Worm (Caenorhabditis elegans) whole organism, L4 larva: ENCODE results near the gene ndub-3.

Source experiments
- D1046.2 ChIP-seq: fragments of 200-800 bp; sonication (Bioruptor generic); IDR thresholded peaks from 2 replicates; pipeline ENCODE4 v1.3.6; 2022; ENCODE audit warnings: missing genetic modification characterization, missing compliant biosample characterization
- F10B5.3 ChIP-seq: sonication (generic microtip); optimal IDR thresholded peaks from 2 replicates; lab custom pipeline; 2016; ENCODE audit warnings: mild to moderate bottlenecking, missing genetic modification characterization, missing compliant biosample characterization
- F37D6.2 ChIP-seq: sonication (generic microtip); optimal IDR thresholded peaks from 2 replicates; lab custom pipeline; 2016; ENCODE audit warnings: mild to moderate bottlenecking, missing genetic modification characterization, missing compliant biosample characterization
- F49E8.2 ChIP-seq: sonication (generic microtip); optimal IDR thresholded peaks from 2 replicates; lab custom pipeline; 2016; ENCODE audit warnings: missing compliant biosample characterization, mild to moderate bottlenecking, missing genetic modification characterization, borderline replicate concordance
- T20F7.1 ChIP-seq: fragments of 200-800 bp; sonication (Bioruptor generic); optimal IDR thresholded peaks from 2 replicates; lab custom pipeline; 2018; ENCODE audit warnings: mild to moderate bottlenecking, missing genetic modification characterization, missing compliant biosample characterization
- Y105C5A.15 ChIP-seq: fragments of 200-800 bp; sonication (Bioruptor generic); IDR thresholded peaks from 2 replicates; pipeline ENCODE4 v1.3.6; 2022; ENCODE audit warnings: missing genetic modification characterization, missing compliant biosample characterization
- Y5F2A.4 ChIP-seq: fragments of 200-800 bp; sonication (Bioruptor generic); optimal IDR thresholded peaks from 2 replicates; lab custom pipeline; 2018; ENCODE audit warnings: mild to moderate bottlenecking, missing genetic modification characterization, missing compliant biosample characterization
- ZK337.2 ChIP-seq: fragments of 200-800 bp; sonication (Bioruptor generic); IDR thresholded peaks from 2 replicates; pipeline ENCODE4 v1.3.6; 2022; ENCODE audit warnings: missing genetic modification reagents, missing genetic modification characterization, missing compliant biosample characterization
- ZK546.5 ChIP-seq, 2 experiments: sonication (generic microtip); optimal IDR thresholded peaks; 2 replicates each; lab custom pipeline; 2017; ENCODE audit warnings: missing biosample characterization in 2 of 2, missing genetic modification characterization in 2 of 2
- aha-1 ChIP-seq: fragments of 150-350 bp; peaks from one replicate; lab custom pipeline; 2014; ENCODE audit warnings: missing biosample characterization, missing genetic modification characterization
- ceh-20 ChIP-seq: fragments of 200-800 bp; sonication (Bioruptor generic); IDR thresholded peaks from 2 replicates; pipeline ENCODE4 v1.3.6; 2022; ENCODE audit warnings: missing genetic modification reagents, missing genetic modification characterization, missing compliant biosample characterization
- ceh-32 ChIP-seq: sonication (generic microtip); optimal IDR thresholded peaks from 2 replicates; lab custom pipeline; 2016; ENCODE audit warnings: mild to moderate bottlenecking, missing genetic modification characterization, missing compliant biosample characterization; ENCODE audit not compliant: poor library complexity
- ceh-44 ChIP-seq: fragments of 200-800 bp; sonication (Bioruptor generic); IDR thresholded peaks from 2 replicates; pipeline ENCODE4 v1.3.6; 2022; ENCODE audit warnings: missing genetic modification reagents, missing genetic modification characterization, missing compliant biosample characterization
- ceh-62 ChIP-seq: sonication (generic microtip); optimal IDR thresholded peaks from 2 replicates; lab custom pipeline; 2017; ENCODE audit warnings: missing biosample characterization, missing genetic modification characterization
- ceh-82 ChIP-seq: sonication (generic microtip); optimal IDR thresholded peaks from 2 replicates; lab custom pipeline; 2017; ENCODE audit warnings: missing biosample characterization, missing genetic modification characterization
- ces-1 ChIP-seq: fragments of 150-350 bp; sonication (generic microtip); optimal IDR thresholded peaks from 4 replicates; lab custom pipeline; 2014; ENCODE audit warnings: missing biosample characterization, missing genetic modification reagents, missing genetic modification characterization
- daf-19 ChIP-seq: fragments of 200-800 bp; sonication (Bioruptor generic); conservative IDR thresholded peaks from 2 replicates; pipeline ENCODE4 v1.3.6; 2022; ENCODE audit warnings: missing genetic modification characterization, missing compliant biosample characterization
- daf-8 ChIP-seq: fragments of 200-800 bp; sonication (Bioruptor generic); IDR thresholded peaks from 2 replicates; pipeline ENCODE4 v1.3.6; 2022; ENCODE audit warnings: missing genetic modification characterization, missing compliant biosample characterization
- dmd-8 ChIP-seq: fragments of 200-800 bp; sonication (Bioruptor generic); IDR thresholded peaks from 2 replicates; pipeline ENCODE4 v1.3.6; 2022; ENCODE audit warnings: missing genetic modification characterization, missing compliant biosample characterization
- dve-1 ChIP-seq: sonication (generic microtip); optimal IDR thresholded peaks from 2 replicates; lab custom pipeline; 2017; ENCODE audit warnings: antibody characterized with exemption, mild to moderate bottlenecking, missing genetic modification characterization, missing compliant biosample characterization; ENCODE audit not compliant: insufficient read depth
- gei-8 ChIP-seq: fragments of 200-800 bp; sonication (Bioruptor generic); optimal IDR thresholded peaks from 2 replicates; lab custom pipeline; 2018; ENCODE audit warnings: mild to moderate bottlenecking, missing genetic modification characterization, missing compliant biosample characterization
- hlh-11 ChIP-seq: fragments of 200-800 bp; sonication (Bioruptor generic); optimal IDR thresholded peaks from 2 replicates; lab custom pipeline; 2018; ENCODE audit warnings: mild to moderate bottlenecking, missing genetic modification characterization, missing compliant biosample characterization
- hlh-30 ChIP-seq: sonication (generic microtip); optimal IDR thresholded peaks from 2 replicates; lab custom pipeline; 2017; ENCODE audit warnings: antibody characterized with exemption, mild to moderate bottlenecking, missing genetic modification characterization, missing compliant biosample characterization; ENCODE audit not compliant: insufficient read depth
- lin-13 ChIP-seq: fragments of 150-350 bp; optimal IDR thresholded peaks from 2 replicates; lab custom pipeline; 2014; ENCODE audit warnings: missing biosample characterization, missing genetic modification reagents, missing genetic modification characterization
- lin-15B ChIP-seq: fragments of 150-350 bp; sonication (generic microtip); optimal IDR thresholded peaks from 3 replicates; lab custom pipeline; 2014; ENCODE audit warnings: missing biosample characterization, missing genetic modification characterization
- lsy-2 ChIP-seq, 2 experiments: fragments of 150-350 bp in 1 of 2; sonication (generic microtip) in 1 of 2; optimal IDR thresholded peaks; 2 replicates each; lab custom pipeline; 2014 to 2017; ENCODE audit warnings: missing biosample characterization in 2 of 2, missing genetic modification characterization in 2 of 2
- mdl-1 ChIP-seq, 2 experiments: fragments of 150-350 bp in 1 of 2; sonication (generic microtip) in 1 of 2; optimal IDR thresholded peaks; 2 replicates each; lab custom pipeline; 2014 to 2017; ENCODE audit warnings: missing biosample characterization in 2 of 2, missing genetic modification characterization in 2 of 2
- mep-1 ChIP-seq: fragments of 150-350 bp; sonication (generic microtip); optimal IDR thresholded peaks from 3 replicates; lab custom pipeline; 2014; ENCODE audit warnings: missing biosample characterization, missing genetic modification characterization
- mxl-2 ChIP-seq: fragments of 200-800 bp; sonication (Bioruptor generic); conservative IDR thresholded peaks from 2 replicates; pipeline ENCODE4 v1.3.6; 2022; ENCODE audit warnings: missing genetic modification reagents, missing genetic modification characterization, missing compliant biosample characterization
- mxl-3 ChIP-seq: fragments of 200-800 bp; sonication (Bioruptor generic); optimal IDR thresholded peaks from 2 replicates; lab custom pipeline; 2018; ENCODE audit warnings: mild to moderate bottlenecking, missing genetic modification characterization, missing compliant biosample characterization
- nhr-11 ChIP-seq: fragments of 150-350 bp; optimal IDR thresholded peaks from 2 replicates; lab custom pipeline; 2014; ENCODE audit warnings: missing biosample characterization, missing genetic modification characterization
- nhr-111 ChIP-seq: fragments of 200-800 bp; sonication (Bioruptor generic); optimal IDR thresholded peaks from 2 replicates; lab custom pipeline; 2018; ENCODE audit warnings: mild to moderate bottlenecking, missing genetic modification characterization, missing compliant biosample characterization
- nhr-237 ChIP-seq: sonication (generic microtip); optimal IDR thresholded peaks from 2 replicates; lab custom pipeline; 2017; ENCODE audit warnings: missing biosample characterization, missing genetic modification characterization
- nhr-28 ChIP-seq: fragments of 150-350 bp; optimal IDR thresholded peaks from 2 replicates; lab custom pipeline; 2014; ENCODE audit warnings: missing biosample characterization, missing genetic modification characterization
- nhr-41 ChIP-seq: fragments of 200-800 bp; sonication (Bioruptor generic); IDR thresholded peaks from 2 replicates; pipeline ENCODE4 v1.3.6; 2022; ENCODE audit warnings: missing genetic modification reagents, missing genetic modification characterization, missing compliant biosample characterization
- nhr-76 ChIP-seq: fragments of 150-350 bp; optimal IDR thresholded peaks from 2 replicates; lab custom pipeline; 2014; ENCODE audit warnings: missing biosample characterization, missing genetic modification characterization
- nhr-77 ChIP-seq: fragments of 150-350 bp; optimal IDR thresholded peaks from 2 replicates; lab custom pipeline; 2014; ENCODE audit warnings: missing biosample characterization, missing genetic modification characterization
- pha-4 ChIP-seq, 2 experiments: fragments of 150-350 bp in 1 of 2; fragments of 200-800 bp in 1 of 2; sonication (Bioruptor generic) in 1 of 2; IDR thresholded peaks in 1 of 2; optimal IDR thresholded peaks in 1 of 2; 2 replicates each; pipeline versions ENCODE4 v1.3.6 to Lab custom; 2014 to 2022; ENCODE audit warnings: missing genetic modification characterization in 2 of 2, missing genetic modification reagents in 2 of 2, missing biosample characterization in 1 of 2, missing compliant biosample characterization in 1 of 2
- rbr-2 ChIP-seq: sonication (generic microtip); optimal IDR thresholded peaks from 2 replicates; lab custom pipeline; 2016; ENCODE audit warnings: missing genotype, missing genetic modification characterization, missing compliant biosample characterization
- skn-1 ChIP-seq: fragments of 150-350 bp; optimal IDR thresholded peaks from 2 replicates; lab custom pipeline; 2014; ENCODE audit warnings: missing biosample characterization, missing genetic modification characterization
- snpc-4 ChIP-seq: fragments of 150-350 bp; optimal IDR thresholded peaks from 2 replicates; lab custom pipeline; 2014; ENCODE audit warnings: missing biosample characterization, missing genetic modification characterization
- spr-3 ChIP-seq: fragments of 200-800 bp; sonication (Bioruptor generic); optimal IDR thresholded peaks from 2 replicates; lab custom pipeline; 2018; ENCODE audit warnings: mild to moderate bottlenecking, missing genetic modification characterization, missing compliant biosample characterization
- unc-39 ChIP-seq: sonication (generic microtip); optimal IDR thresholded peaks from 2 replicates; lab custom pipeline; 2017; ENCODE audit warnings: missing biosample characterization, missing genetic modification characterization
- zag-1 ChIP-seq: fragments of 150-350 bp; optimal IDR thresholded peaks from 2 replicates; lab custom pipeline; 2014; ENCODE audit warnings: missing biosample characterization, missing genetic modification characterization
- zfp-3 ChIP-seq: fragments of 200-800 bp; sonication (Bioruptor generic); conservative IDR thresholded peaks from 2 replicates; pipeline ENCODE4 v1.3.6; 2022; ENCODE audit warnings: missing genetic modification reagents, missing genetic modification characterization, missing compliant biosample characterization
- zip-2 ChIP-seq: fragments of 150-350 bp; optimal IDR thresholded peaks from 2 replicates; lab custom pipeline; 2014; ENCODE audit warnings: missing biosample characterization, missing genetic modification characterization
- ztf-11 ChIP-seq: fragments of 150-350 bp; optimal IDR thresholded peaks from 2 replicates; lab custom pipeline; 2014; ENCODE audit warnings: missing biosample characterization, missing genetic modification characterization

Gene ndub-3

DNA sequence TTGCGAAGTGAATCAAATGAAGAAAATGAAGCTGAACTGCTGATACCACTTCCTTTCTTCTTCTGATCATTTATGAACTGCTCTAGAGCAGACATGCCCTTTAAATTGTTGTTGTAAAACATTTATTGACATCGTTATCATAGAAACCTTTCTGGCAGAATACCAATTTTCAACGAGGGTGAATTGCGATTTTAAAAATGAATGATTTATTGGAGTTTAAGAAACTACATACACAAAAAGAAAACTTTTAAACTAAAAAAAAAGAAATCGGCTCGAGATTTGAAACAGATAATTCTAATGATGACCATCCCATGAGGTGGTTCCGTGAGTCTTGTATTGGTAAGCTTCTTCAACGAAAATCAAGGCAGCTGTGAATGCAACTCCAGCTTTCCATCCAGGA lies 641 bp downstream of the ndub-3 start, which contains the start of gene sftd-3:
Gene sftd-3, minus strand, starts transcription at position 101 of the 400 bp plus-strand sequence.
- TF ChIP-seq skn-1 (no peak), D1046.2 (GFP tag; lab: Robert Waterston, UW) (no peak), ceh-32 (tag; lab: Kevin White, UChicago) (no peak), dmd-8 (GFP tag; lab: Robert Waterston, UW) (no peak), daf-8 (GFP tag; lab: Robert Waterston, UW) (no peak), F37D6.2 (tag; lab: Kevin White, UChicago) (no peak), ceh-62 (tag; lab: Kevin White, UChicago) (no peak), mdl-1 (tag; optimal IDR thresholded peaks at IDR 0.05; lab: Kevin White, UChicago) (no peak), nhr-77 (tag; lab: Kevin White, UChicago) (no peak), lin-15B (tag; lab: Kevin White, UChicago) (no peak), mep-1 (tag; lab: Kevin White, UChicago) (no peak), ces-1 (GFP tag; lab: Kevin White, UChicago) (no peak), nhr-28 (tag; lab: Kevin White, UChicago) (no peak), nhr-237 (tag; lab: Kevin White, UChicago) (no peak), unc-39 (tag; lab: Kevin White, UChicago) (no peak), snpc-4 (tag; lab: Kevin White, UChicago) (no peak), pha-4 (GFP tag; IDR thresholded peaks at IDR 0.05; lab: Robert Waterston, UW) (no peak), pha-4 (tag; optimal IDR thresholded peaks at IDR 0.05; lab: Kevin White, UChicago) (no peak)

DNA sequence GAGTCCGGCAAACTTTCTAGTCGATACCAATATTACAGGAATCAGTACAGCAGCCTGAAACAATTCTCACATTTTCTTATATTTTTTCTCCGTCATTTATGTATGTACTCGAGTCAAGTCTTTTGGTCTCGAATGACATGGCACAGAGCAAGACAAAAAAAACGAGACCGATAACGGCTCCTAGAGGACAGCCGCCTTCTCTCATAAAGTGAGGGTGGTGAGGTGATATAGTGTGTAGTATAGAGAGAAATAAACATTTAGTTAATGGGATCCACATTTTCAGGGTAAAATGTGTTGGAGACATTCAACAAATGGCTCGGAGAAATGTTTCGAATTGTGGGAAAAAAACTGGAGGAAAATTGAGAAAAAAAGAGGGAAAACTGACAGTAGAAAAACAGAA lies 2.5 kb downstream of the ndub-3 start:
- TF ChIP-seq ZK546.5 (tag; optimal IDR thresholded peaks at IDR 0.05; lab: Kevin White, UChicago) (no peak), daf-19 (no peak), ceh-20 (GFP tag; lab: Robert Waterston, UW) (peak; percentile 10; the same call in 1 of the 2 replicates), daf-8 (GFP tag; lab: Robert Waterston, UW) (no peak), nhr-237 (tag; lab: Kevin White, UChicago) (no peak), F37D6.2 (tag; lab: Kevin White, UChicago) (no peak), ces-1 (GFP tag; lab: Kevin White, UChicago) (no peak), zag-1 (tag; lab: Kevin White, UChicago) (no peak), Y105C5A.15 (GFP tag; lab: Robert Waterston, UW) (no peak), mxl-3 (GFP tag; lab: Kevin White, UChicago) (no peak), ceh-62 (tag; lab: Kevin White, UChicago) (no peak), mxl-2 (GFP tag; lab: Robert Waterston, UW) (no peak), F10B5.3 (no peak), spr-3 (GFP tag; lab: Kevin White, UChicago) (no peak), nhr-41 (GFP tag; lab: Robert Waterston, UW) (no peak), aha-1 (tag; lab: Kevin White, UChicago) (no peak), nhr-111 (GFP tag; lab: Kevin White, UChicago) (no peak), mdl-1 (tag; optimal IDR thresholded peaks at IDR 0.05; lab: Kevin White, UChicago) (no peak), rbr-2 (no peak), lin-13 (no peak), mep-1 (tag; lab: Kevin White, UChicago) (peak; percentile 34), T20F7.1 (GFP tag; lab: Kevin White, UChicago) (no peak), F49E8.2 (no peak), Y5F2A.4 (GFP tag; lab: Kevin White, UChicago) (no peak), zfp-3 (GFP tag; lab: Robert Waterston, UW) (no peak), ZK337.2 (GFP tag; lab: Robert Waterston, UW) (peak; percentile 75), lsy-2 (tag; optimal IDR thresholded peaks at IDR 0.05; lab: Kevin White, UChicago) (peak in 1 of 2 experiments; percentile 11), nhr-76 (tag; lab: Kevin White, UChicago) (no peak), dve-1 (no peak), hlh-30 (tag; lab: Kevin White, UChicago) (peak; percentile 5), ceh-82 (tag; lab: Kevin White, UChicago) (no peak), gei-8 (no peak), zip-2 (no peak), ztf-11 (tag; lab: Kevin White, UChicago) (no peak), nhr-11 (tag; lab: Kevin White, UChicago) (peak; percentile 54), ceh-44 (no peak), hlh-11 (tag; lab: Kevin White, UChicago) (peak; percentile 13)
- TF ChIP-seq, all 104 proteins: peak for 7
